Fruit fly (Drosophila melanogaster) whole organism, adult: ENCODE measurements around the gene msd5.

Source experiments
- CG1620 ChIP-seq: fragments of 200-800 bp; sonication (Bioruptor generic); optimal IDR thresholded peaks from 2 replicates; lab custom pipeline; 2016; ENCODE audit warnings: missing biosample characterization, missing genetic modification characterization
- CG33017 ChIP-seq: fragments of 200-800 bp; sonication (Bioruptor generic); optimal IDR thresholded peaks from 2 replicates; lab custom pipeline; 2018; ENCODE audit warnings: missing biosample characterization, mild to moderate bottlenecking, missing genetic modification characterization, moderate library complexity
- CG5204 ChIP-seq: fragments of 200-800 bp; sonication (Bioruptor generic); optimal IDR thresholded peaks from 2 replicates; lab custom pipeline; 2016; ENCODE audit warnings: missing biosample characterization, missing genetic modification characterization
- Clk ChIP-seq: fragments of 200-800 bp; sonication (Bioruptor generic); optimal IDR thresholded peaks from 2 replicates; lab custom pipeline; 2017; ENCODE audit warnings: missing biosample characterization, missing genetic modification characterization
- bab1 ChIP-seq: fragments of 200-800 bp; sonication (Bioruptor generic); optimal IDR thresholded peaks from 3 replicates; lab custom pipeline; 2019; ENCODE audit warnings: missing biosample characterization, mild to moderate bottlenecking, missing genetic modification characterization, moderate library complexity
- cnc ChIP-seq, 2 experiments: fragments of >200 bp; optimal IDR thresholded peaks; 2 replicates each; lab custom pipeline; 2017
- kay ChIP-seq: fragments of 200-800 bp; sonication (Bioruptor generic); peaks from one replicate; lab custom pipeline; 2016; ENCODE audit warnings: missing biosample characterization, missing genetic modification characterization, borderline replicate concordance
- ovo ChIP-seq: fragments of 200-800 bp; sonication (Bioruptor generic); optimal IDR thresholded peaks from 2 replicates; lab custom pipeline; 2016; ENCODE audit warnings: missing biosample characterization, missing genetic modification characterization
- pad ChIP-seq: fragments of 200-800 bp; sonication (Bioruptor generic); optimal IDR thresholded peaks from 3 replicates; lab custom pipeline; 2017; ENCODE audit warnings: missing biosample characterization, missing genetic modification characterization, mild to moderate bottlenecking, moderate library complexity, missing genetic modification reagents
- tj ChIP-seq: fragments of 200-800 bp; sonication (Bioruptor generic); optimal IDR thresholded peaks from 3 replicates; lab custom pipeline; 2017; ENCODE audit warnings: missing biosample characterization, mild to moderate bottlenecking, missing genetic modification characterization, moderate library complexity
- toe ChIP-seq: fragments of 200-800 bp; sonication (Bioruptor generic); optimal IDR thresholded peaks from 2 replicates; lab custom pipeline; 2016; ENCODE audit warnings: missing biosample characterization, missing genetic modification characterization

DNA sequence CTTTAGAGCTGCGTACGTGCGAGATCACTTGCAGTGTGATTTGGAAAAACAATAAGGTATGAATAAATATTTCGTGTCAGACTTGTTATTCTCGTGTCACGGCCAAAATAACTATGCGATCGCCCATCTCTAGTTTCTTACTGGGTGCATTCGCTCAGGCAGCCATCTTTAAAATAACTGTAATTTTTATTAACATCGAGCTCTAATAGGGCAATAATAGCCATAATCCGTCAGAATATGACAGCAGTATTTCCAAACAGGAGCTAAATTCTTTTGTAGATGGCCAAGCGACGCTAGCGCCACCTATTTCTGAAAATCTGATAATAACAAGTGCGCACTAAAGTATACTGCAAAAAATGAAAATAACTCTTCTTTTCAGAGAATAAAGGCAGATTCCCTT is 19.1 kb upstream of the msd5 start:
- TF ChIP-seq ovo (GFP tag; lab: Kevin White, UChicago): peak; percentile 76
- no peak for TF ChIP-seq CG33017 (tag; lab: Kevin White, UChicago)
- peak; percentile 48 for TF ChIP-seq CG1620 (GFP tag; lab: Kevin White, UChicago)
- no peak for TF ChIP-seq CG5204 (GFP tag; lab: Kevin White, UChicago)
- no peak for TF ChIP-seq tj (GFP tag; lab: Kevin White, UChicago)
- no peak for TF ChIP-seq Clk
- TF ChIP-seq kay (GFP tag; lab: Kevin White, UChicago): no peak
- peak; percentile 67 for TF ChIP-seq bab1
- no peak for TF ChIP-seq pad (GFP tag; lab: Kevin White, UChicago)
- TF ChIP-seq toe: no peak
- no peak for TF ChIP-seq cnc (optimal IDR thresholded peaks at IDR 0.05; lab: Kevin White, UChicago)
